Worm (Caenorhabditis elegans): Measurements from ENCODE around the gene Y56A3A.33.

DNA sequence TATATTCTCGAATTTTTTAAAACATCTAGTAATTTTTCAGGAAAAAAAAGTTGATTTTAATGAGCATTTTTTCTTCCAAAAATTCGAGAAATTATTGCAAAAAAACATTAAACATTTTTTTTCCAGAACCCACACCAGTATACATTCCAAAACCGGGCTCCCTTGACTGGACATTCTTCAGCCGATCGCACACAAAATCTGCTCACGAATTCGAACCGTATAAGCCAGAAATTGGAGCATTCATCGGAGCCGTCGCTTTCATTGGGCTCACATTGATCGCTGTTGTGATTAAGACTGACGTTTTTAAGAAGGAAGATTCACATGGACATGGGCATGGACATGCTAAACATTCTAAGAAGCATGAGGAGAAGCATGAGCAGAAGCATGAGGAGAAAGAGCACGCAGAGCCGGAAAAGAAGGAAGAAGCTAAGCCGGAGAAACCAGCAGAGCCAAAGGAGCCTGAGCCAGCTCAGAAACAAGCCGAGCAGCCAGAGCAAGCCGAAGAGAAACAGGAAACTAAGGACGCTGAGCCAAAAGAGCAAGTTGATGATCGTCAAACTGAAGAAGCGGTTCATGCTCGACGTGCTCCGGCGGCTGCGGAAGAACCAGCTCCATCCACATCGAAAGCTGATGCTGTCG lies 11.0 kb downstream of the Y56A3A.33 start:
- TF ChIP-seq nhr-11 (tag; optimal IDR thresholded peaks at IDR 0.05) = no peak
- TF ChIP-seq ztf-11 (tag; optimal IDR thresholded peaks at IDR 0.05) = no peak
- TF ChIP-seq nhr-237 (tag; optimal IDR thresholded peaks at IDR 0.05) = no peak
- TF ChIP-seq ceh-9 (tag; optimal IDR thresholded peaks at IDR 0.05) = no peak
- TF ChIP-seq unc-62 (GFP tag; optimal IDR thresholded peaks at IDR 0.05) = no peak
- no peak for TF ChIP-seq unc-39 (tag; optimal IDR thresholded peaks at IDR 0.05)
- TF ChIP-seq nhr-28 (tag; optimal IDR thresholded peaks at IDR 0.05) = no peak
- no peak for TF ChIP-seq nhr-25 (tag; optimal IDR thresholded peaks at IDR 0.05)
